Worm (Caenorhabditis elegans): ENCODE results near the gene C35D6.3.
A peak's percentile ranks its signal among the peaks of the same experiment; 100 is the strongest.

The C35D6.3 gene

ce11 chrIV:16388136-16388635, 41.6 kb downstream of the C35D6.3 start (continued):
- TF ChIP-seq mxl-1 (tag; optimal IDR thresholded peaks at IDR 0.05) (no peak), hmg-1.2 (GFP tag; IDR thresholded peaks at IDR 0.05) (peak; percentile 69), aptf-2 (GFP tag; conservative IDR thresholded peaks at IDR 0.05) (no peak), mcd-1 (GFP tag; IDR thresholded peaks at IDR 0.05) (peak; percentile 76), K11D2.4 (GFP tag; IDR thresholded peaks at IDR 0.05) (no peak), nfya-2 (GFP tag; IDR thresholded peaks at IDR 0.05) (no peak), die-1 (tag; optimal IDR thresholded peaks at IDR 0.05) (peak; percentile 79), F22D6.2 (tag; optimal IDR thresholded peaks at IDR 0.05) (no peak), F49E8.2 (tag; optimal IDR thresholded peaks at IDR 0.05; ENCODE audit: insufficient read depth) (peak; percentile 23), ztf-18 (tag; optimal IDR thresholded peaks at IDR 0.05) (peak; percentile 68), hrde-1 (tag; optimal IDR thresholded peaks at IDR 0.05; ENCODE audit: borderline replicate concordance) (no peak), aptf-3 (GFP tag; IDR thresholded peaks at IDR 0.05) (no peak), snpc-1.1 (tag; optimal IDR thresholded peaks at IDR 0.05; ENCODE audit: insufficient read depth) (no peak), egrh-3 (GFP tag; IDR thresholded peaks at IDR 0.05) (0 out of 2 replicates have a peak, but pooled peaks have one; percentile 29), tbp1 (GFP tag; optimal IDR thresholded peaks at IDR 0.05) (peak; percentile 97), madf-3 (GFP tag; IDR thresholded peaks at IDR 0.05) (no peak), ama-1 (optimal IDR thresholded peaks at IDR 0.05) (no peak), ama-1 (GFP tag; optimal IDR thresholded peaks at IDR 0.05) (peak; percentile 4 to 32), madf-10 (tag; optimal IDR thresholded peaks at IDR 0.05) (no peak), hmg-20 (GFP tag; IDR thresholded peaks at IDR 0.05) (no peak), attf-6 (GFP tag; IDR thresholded peaks at IDR 0.05) (peak; percentile 96), C06A6.2 (GFP tag; conservative IDR thresholded peaks at IDR 0.05) (no peak), zfh-2 (GFP tag; conservative IDR thresholded peaks at IDR 0.05) (peak; percentile 46), snpc-1.3 (tag; optimal IDR thresholded peaks at IDR 0.05; ENCODE audit: insufficient read depth) (peak; percentile 54), gei-17 (GFP tag; optimal IDR thresholded peaks at IDR 0.05) (no peak), sea-2 (GFP tag; IDR thresholded peaks at IDR 0.05) (no peak)

- no peak for TF ChIP-seq ama-1 (optimal IDR thresholded peaks at IDR 0.05)
- peak in 1 of 2 experiments; percentile 80 for TF ChIP-seq ama-1 (GFP tag; optimal IDR thresholded peaks at IDR 0.05)
- TF ChIP-seq mes-4 (tag; optimal IDR thresholded peaks at IDR 0.05): peak; percentile 42
- TF ChIP-seq nhr-90 (tag; optimal IDR thresholded peaks at IDR 0.05): peak; percentile 77
- TF ChIP-seq T07F8.4 (tag; optimal IDR thresholded peaks at IDR 0.05): peak; percentile 65
- peak; percentile 85 for TF ChIP-seq nfyb-1 (GFP tag; IDR thresholded peaks at IDR 0.05)
- peak; percentile 38 for TF ChIP-seq nhr-80 (tag; optimal IDR thresholded peaks at IDR 0.05)
- TF ChIP-seq F33H1.4 (GFP tag; IDR thresholded peaks at IDR 0.05): peak; percentile 39; the same call in 1 of the 2 replicates
- peak; percentile 85 for TF ChIP-seq F23B12.7 (tag; optimal IDR thresholded peaks at IDR 0.05; ENCODE audit: insufficient read depth)
- peak; percentile 50; the same call in 1 of the 2 replicates for TF ChIP-seq attf-3 (GFP tag; conservative IDR thresholded peaks at IDR 0.05)
- TF ChIP-seq bed-2 (GFP tag; IDR thresholded peaks at IDR 0.05): no peak
- TF ChIP-seq ztf-22 (GFP tag; optimal IDR thresholded peaks at IDR 0.05): no peak
- no peak for TF ChIP-seq Y79H2A.3 (GFP tag; conservative IDR thresholded peaks at IDR 0.05)
- TF ChIP-seq lag-1 (GFP tag; IDR thresholded peaks at IDR 0.05): no peak
- peak; percentile 28 for TF ChIP-seq tlf-1 (GFP tag; optimal IDR thresholded peaks at IDR 0.05)
- peak; percentile 49; the same call in 1 of the 2 replicates for TF ChIP-seq hsf-1 (GFP tag; IDR thresholded peaks at IDR 0.05)
- TF ChIP-seq ztf-6 (GFP tag; IDR thresholded peaks at IDR 0.05): 0 out of 2 replicates have a peak, but pooled peaks have one; percentile 66
- peak; percentile 89 for TF ChIP-seq rcor-1 (GFP tag; IDR thresholded peaks at IDR 0.05)
- peak in 1 of 3 experiments; percentile 70 for TF ChIP-seq lin-35 (GFP tag; optimal IDR thresholded peaks at IDR 0.05)
- no peak for TF ChIP-seq unc-62 (GFP tag; optimal IDR thresholded peaks at IDR 0.05)
- no peak for TF ChIP-seq F10E7.11 (tag; optimal IDR thresholded peaks at IDR 0.05)
- TF ChIP-seq F57C9.4 (tag; optimal IDR thresholded peaks at IDR 0.05): no peak
- peak in 1 of 2 experiments; percentile 45 for TF ChIP-seq let-607 (tag; optimal IDR thresholded peaks at IDR 0.05)
- TF ChIP-seq snpc-1.3 (tag; optimal IDR thresholded peaks at IDR 0.05; ENCODE audit: insufficient read depth): peak; percentile 90
Measured at ce11 chrIV:16388856-16389461, 42.3 kb downstream of the C35D6.3 start.
